Fruit fly (Drosophila melanogaster) whole organism, embryonic: ENCODE data around the gene CG16719.

Experiments
- Abd-B ChIP-seq: fragments of 200-800 bp; sonication (Bioruptor generic); optimal IDR thresholded peaks from 2 replicates; lab custom pipeline; 2018; ENCODE audit warnings: missing biosample characterization, mild to moderate bottlenecking, missing genetic modification characterization, moderate library complexity
- Adf1 ChIP-seq: fragments of 200-800 bp; sonication (Bioruptor generic); IDR thresholded peaks from 2 replicates; pipeline ENCODE4 v1.3.6; 2022; ENCODE audit warnings: missing biosample characterization, missing genetic modification characterization
- Bdp1 ChIP-seq: fragments of 200-800 bp; sonication (Bioruptor generic); optimal IDR thresholded peaks from 3 replicates; lab custom pipeline; 2016; ENCODE audit warnings: missing biosample characterization, missing genetic modification characterization
- CG10654 ChIP-seq: fragments of 200-800 bp; sonication (Bioruptor generic); optimal IDR thresholded peaks from 2 replicates; lab custom pipeline; 2016; ENCODE audit warnings: missing biosample characterization, missing genetic modification characterization
- CG12104 ChIP-seq: fragments of 200-800 bp; sonication (Bioruptor generic); optimal IDR thresholded peaks from 3 replicates; lab custom pipeline; 2016; ENCODE audit warnings: missing biosample characterization, missing genetic modification characterization
- CG1233 ChIP-seq: fragments of 200-800 bp; sonication (Bioruptor generic); optimal IDR thresholded peaks from 4 replicates; lab custom pipeline; 2018; ENCODE audit warnings: missing biosample characterization, mild to moderate bottlenecking, missing genetic modification characterization
- CG13424 ChIP-seq: fragments of 200-800 bp; sonication (Bioruptor generic); optimal IDR thresholded peaks from 2 replicates; lab custom pipeline; 2019; ENCODE audit warnings: missing biosample characterization, mild to moderate bottlenecking, missing genetic modification characterization, moderate library complexity
- CG1603 ChIP-seq: fragments of 200-800 bp; sonication (Bioruptor generic); optimal IDR thresholded peaks from 2 replicates; lab custom pipeline; 2019; ENCODE audit warnings: missing biosample characterization, mild to moderate bottlenecking, missing genetic modification characterization, moderate library complexity
- CG16813 ChIP-seq: fragments of 200-800 bp; sonication (Bioruptor generic); IDR thresholded peaks from 3 replicates; pipeline ENCODE4 v1.3.6; 2022; ENCODE audit warnings: missing biosample characterization, missing genetic modification characterization; ENCODE audit not compliant: partially characterized antibody
- CG2120 ChIP-seq: fragments of 200-800 bp; sonication (Bioruptor generic); optimal IDR thresholded peaks from 3 replicates; lab custom pipeline; 2016; ENCODE audit warnings: missing biosample characterization, missing genetic modification characterization
- CG2129 ChIP-seq: fragments of 200-800 bp; sonication (Bioruptor generic); IDR thresholded peaks from 2 replicates; pipeline ENCODE4 v1.3.6; 2022; ENCODE audit warnings: missing biosample characterization, missing genetic modification characterization; ENCODE audit not compliant: partially characterized antibody
- CG3065 ChIP-seq: fragments of 200-800 bp; sonication (Bioruptor generic); optimal IDR thresholded peaks from 2 replicates; lab custom pipeline; 2016; ENCODE audit warnings: missing biosample characterization, missing genetic modification characterization
- CG4282 ChIP-seq: fragments of 200-800 bp; sonication (Bioruptor generic); optimal IDR thresholded peaks from 2 replicates; lab custom pipeline; 2016; ENCODE audit warnings: missing biosample characterization, missing genetic modification characterization
- CG4424 ChIP-seq: fragments of 200-800 bp; sonication (Bioruptor generic); optimal IDR thresholded peaks from 3 replicates; lab custom pipeline; 2016; ENCODE audit warnings: missing biosample characterization, missing genetic modification characterization
- CG4820 ChIP-seq: fragments of 200-800 bp; sonication (Bioruptor generic); optimal IDR thresholded peaks from 3 replicates; lab custom pipeline; 2016; ENCODE audit warnings: missing biosample characterization, missing genetic modification characterization
- CG7271 ChIP-seq: fragments of 200-800 bp; sonication (Bioruptor generic); optimal IDR thresholded peaks from 2 replicates; lab custom pipeline; 2018; ENCODE audit warnings: missing biosample characterization, mild to moderate bottlenecking, missing genetic modification characterization, moderate library complexity
- CTCF ChIP-seq: fragments of 200-800 bp; sonication (Bioruptor generic); optimal IDR thresholded peaks from 2 replicates; lab custom pipeline; 2017; ENCODE audit warnings: missing biosample characterization, mild to moderate bottlenecking, missing genetic modification characterization, moderate library complexity
- Dek ChIP-seq: fragments of 200-800 bp; sonication (Bioruptor generic); optimal IDR thresholded peaks from 3 replicates; lab custom pipeline; 2019; ENCODE audit warnings: missing biosample characterization, mild to moderate bottlenecking, missing genetic modification characterization, moderate library complexity
- Dfd ChIP-seq, 2 experiments: fragments of >200 bp; optimal IDR thresholded peaks; 2 replicates each; lab custom pipeline; 2017; ENCODE audit warnings: missing biosample characterization in 2 of 2, missing genetic modification characterization in 2 of 2
- Dip3 ChIP-seq: fragments of 200-800 bp; sonication (Bioruptor generic); optimal IDR thresholded peaks from 3 replicates; lab custom pipeline; 2016; ENCODE audit warnings: missing biosample characterization, missing genetic modification characterization
- Dll ChIP-seq: fragments of 200-800 bp; sonication (Bioruptor generic); IDR thresholded peaks from 4 replicates; pipeline ENCODE4 v1.3.6; 2022; ENCODE audit warnings: missing biosample characterization, missing genetic modification characterization; ENCODE audit not compliant: partially characterized antibody
- Elba2 ChIP-seq: fragments of 200-800 bp; sonication (Bioruptor generic); optimal IDR thresholded peaks from 3 replicates; lab custom pipeline; 2016; ENCODE audit warnings: missing biosample characterization, missing genetic modification characterization
- GATAe ChIP-seq: fragments of 200-800 bp; sonication (Bioruptor generic); conservative IDR thresholded peaks from 2 replicates; pipeline ENCODE4 v1.3.6; 2022; ENCODE audit warnings: missing biosample characterization, missing genetic modification characterization
- NK7.1 ChIP-seq: fragments of 200-800 bp; sonication (Bioruptor generic); optimal IDR thresholded peaks from 3 replicates; lab custom pipeline; 2016; ENCODE audit warnings: missing biosample characterization, missing genetic modification characterization
- Neu2 ChIP-seq: fragments of 200-800 bp; sonication (Bioruptor generic); optimal IDR thresholded peaks from 3 replicates; lab custom pipeline; 2016; ENCODE audit warnings: missing biosample characterization, missing genetic modification characterization, borderline replicate concordance
- Opbp ChIP-seq: fragments of 200-800 bp; sonication (Bioruptor generic); IDR thresholded peaks from 3 replicates; pipeline ENCODE4 v1.3.6; 2022; ENCODE audit warnings: missing biosample characterization, missing genetic modification characterization; ENCODE audit not compliant: partially characterized antibody
- PHDP ChIP-seq: fragments of 200-800 bp; sonication (Bioruptor generic); optimal IDR thresholded peaks from 3 replicates; lab custom pipeline; 2018; ENCODE audit warnings: missing biosample characterization, mild to moderate bottlenecking, missing genetic modification characterization, moderate library complexity
- Scr ChIP-seq: fragments of 200-800 bp; sonication (Bioruptor generic); IDR thresholded peaks from 2 replicates; pipeline ENCODE4 v1.3.6; 2022; ENCODE audit warnings: missing biosample characterization, missing genetic modification characterization; ENCODE audit not compliant: partially characterized antibody
- Sry-β ChIP-seq: fragments of 200-800 bp; sonication (Bioruptor generic); optimal IDR thresholded peaks from 2 replicates; lab custom pipeline; 2018; ENCODE audit warnings: missing biosample characterization, mild to moderate bottlenecking, missing genetic modification characterization, moderate library complexity
- Trl ChIP-seq, 3 experiments: fragments of >200 bp in 2 of 3; fragments of 200-800 bp in 1 of 3; sonication (Bioruptor generic) in 1 of 3; optimal IDR thresholded peaks; 2 replicates in 1 of 3; 3 replicates in 2 of 3; lab custom pipeline; 2016 to 2017; ENCODE audit warnings: missing biosample characterization in 1 of 3, missing genetic modification characterization in 1 of 3
- Xbp1 ChIP-seq: fragments of 200-800 bp; sonication (Bioruptor generic); optimal IDR thresholded peaks from 3 replicates; lab custom pipeline; 2016; ENCODE audit warnings: missing biosample characterization, mild to moderate bottlenecking, missing genetic modification characterization
- bigmax ChIP-seq: fragments of 200-800 bp; sonication (Bioruptor generic); optimal IDR thresholded peaks from 2 replicates; lab custom pipeline; 2018; ENCODE audit warnings: missing biosample characterization, mild to moderate bottlenecking, missing genetic modification characterization
- cato ChIP-seq: fragments of 200-800 bp; sonication (Bioruptor generic); optimal IDR thresholded peaks from 2 replicates; lab custom pipeline; 2016; ENCODE audit warnings: missing biosample characterization, missing genetic modification characterization, borderline replicate concordance
- chm ChIP-seq: fragments of 200-800 bp; sonication (Bioruptor generic); IDR thresholded peaks from 2 replicates; pipeline ENCODE4 v1.3.6; 2022; ENCODE audit warnings: missing biosample characterization, missing genetic modification characterization
- cwo ChIP-seq: fragments of 200-800 bp; sonication (Bioruptor generic); optimal IDR thresholded peaks from 3 replicates; lab custom pipeline; 2017; ENCODE audit warnings: missing biosample characterization, missing genetic modification characterization, mild to moderate bottlenecking, moderate library complexity, missing genetic modification reagents
- emc ChIP-seq: fragments of 200-800 bp; sonication (Bioruptor generic); optimal IDR thresholded peaks from 2 replicates; lab custom pipeline; 2016; ENCODE audit warnings: missing biosample characterization, missing genetic modification characterization
- ems ChIP-seq: fragments of 200-800 bp; sonication (Bioruptor generic); optimal IDR thresholded peaks from 3 replicates; lab custom pipeline; 2016; ENCODE audit warnings: missing biosample characterization, missing genetic modification characterization
- gt ChIP-seq: fragments of 200-800 bp; sonication (Bioruptor generic); IDR thresholded peaks from 2 replicates; pipeline ENCODE4 v1.3.6; 2022; ENCODE audit warnings: missing biosample characterization, missing genetic modification characterization
- h ChIP-seq: fragments of >200 bp; optimal IDR thresholded peaks from 2 replicates; lab custom pipeline; 2017
- her ChIP-seq: fragments of 200-800 bp; sonication (Bioruptor generic); optimal IDR thresholded peaks from 2 replicates; lab custom pipeline; 2016; ENCODE audit warnings: missing biosample characterization, missing genetic modification characterization
- hkb ChIP-seq, 2 experiments: fragments of 200-800 bp in 1 of 2; fragments of >200 bp in 1 of 2; sonication (Bioruptor generic) in 1 of 2; IDR thresholded peaks in 1 of 2; optimal IDR thresholded peaks in 1 of 2; 2 replicates each; pipeline versions ENCODE4 v1.3.6 to Lab custom; 2017 to 2022; ENCODE audit warnings: missing biosample characterization in 1 of 2, missing genetic modification characterization in 1 of 2
- inv ChIP-seq: fragments of 200-800 bp; sonication (Bioruptor generic); IDR thresholded peaks from 2 replicates; pipeline ENCODE4 v1.3.6; 2022; ENCODE audit warnings: missing biosample characterization, missing genetic modification characterization; ENCODE audit not compliant: partially characterized antibody
- lilli ChIP-seq: fragments of 200-800 bp; sonication (Bioruptor generic); optimal IDR thresholded peaks from 3 replicates; lab custom pipeline; 2016; ENCODE audit warnings: missing biosample characterization, missing genetic modification characterization
- lola ChIP-seq, 3 experiments: fragments of >200 bp in 2 of 3; fragments of 200-800 bp in 1 of 3; sonication (Bioruptor generic) in 1 of 3; optimal IDR thresholded peaks; 2 replicates each; lab custom pipeline; 2017 to 2019; ENCODE audit warnings: missing biosample characterization in 3 of 3, missing genetic modification characterization in 3 of 3, mild to moderate bottlenecking in 1 of 3, moderate library complexity in 1 of 3
- nau ChIP-seq: fragments of 200-800 bp; sonication (Bioruptor generic); optimal IDR thresholded peaks from 3 replicates; lab custom pipeline; 2017; ENCODE audit warnings: missing biosample characterization, mild to moderate bottlenecking, missing genetic modification characterization, missing genetic modification reagents
- slou ChIP-seq: fragments of 200-800 bp; sonication (Bioruptor generic); optimal IDR thresholded peaks from 3 replicates; lab custom pipeline; 2016; ENCODE audit warnings: missing biosample characterization, missing genetic modification characterization
- stwl ChIP-seq: fragments of 200-800 bp; sonication (Bioruptor generic); optimal IDR thresholded peaks from 3 replicates; lab custom pipeline; 2018; ENCODE audit warnings: missing biosample characterization, mild to moderate bottlenecking, missing genetic modification characterization, moderate library complexity
- tx ChIP-seq: fragments of 200-800 bp; sonication (Bioruptor generic); optimal IDR thresholded peaks from 2 replicates; lab custom pipeline; 2016; ENCODE audit warnings: missing biosample characterization, missing genetic modification characterization
- unpg ChIP-seq: fragments of 200-800 bp; sonication (Bioruptor generic); optimal IDR thresholded peaks from 3 replicates; lab custom pipeline; 2018; ENCODE audit warnings: missing biosample characterization, mild to moderate bottlenecking, missing genetic modification characterization, moderate library complexity
- yki ChIP-seq: fragments of >200 bp; optimal IDR thresholded peaks from 3 replicates; lab custom pipeline; 2018

Gene CG16719

DNA sequence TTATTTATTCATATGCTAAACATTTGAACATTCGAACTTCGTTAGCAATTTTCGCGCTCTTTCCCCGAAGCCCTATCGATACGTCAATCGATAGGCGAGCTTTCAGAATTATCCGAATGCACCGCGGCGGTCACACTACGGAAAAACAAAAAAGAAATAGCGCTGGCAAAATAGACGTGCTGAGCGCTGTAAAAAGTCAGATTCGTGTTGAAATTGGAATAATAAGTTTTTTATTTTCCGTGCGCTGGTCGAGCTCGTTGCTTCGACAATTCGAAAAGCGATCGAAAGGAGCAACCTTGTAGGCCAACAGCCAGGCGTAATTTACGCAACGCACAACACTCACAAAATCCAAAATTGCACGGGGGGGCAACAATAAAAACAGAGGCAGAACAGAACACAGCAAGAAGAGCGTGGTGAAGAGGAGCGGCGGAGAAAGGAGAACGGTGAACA, 13.2 kb downstream of the CG16719 start, which contains the start of gene Ubc4 (continued):
- TF ChIP-seq stwl: peak; percentile 54
- TF ChIP-seq lola (GFP tag; optimal IDR thresholded peaks at IDR 0.05; lab: Kevin White, UChicago): no peak
- no peak for TF ChIP-seq unpg
- TF ChIP-seq Opbp (GFP tag; lab: Robert Waterston, UW): peak; percentile 81
- no peak for TF ChIP-seq ems
- peak; percentile 75 for TF ChIP-seq CTCF (GFP tag; lab: Kevin White, UChicago)
- peak; percentile 19 for TF ChIP-seq her (GFP tag; lab: Kevin White, UChicago)
- no peak for TF ChIP-seq gt (GFP tag; lab: Robert Waterston, UW)
- TF ChIP-seq Scr (GFP tag; lab: Robert Waterston, UW): peak; percentile 81
- TF ChIP-seq CG12104 (GFP tag; lab: Kevin White, UChicago): no peak
- TF ChIP-seq chm (GFP tag; lab: Robert Waterston, UW): no peak
- TF ChIP-seq CG1603 (tag; lab: Kevin White, UChicago): peak; percentile 56
- no peak for TF ChIP-seq GATAe (GFP tag; lab: Robert Waterston, UW)
- TF ChIP-seq CG16813 (GFP tag; lab: Robert Waterston, UW): peak; percentile 75
- peak; percentile 51 for TF ChIP-seq CG2120 (GFP tag; lab: Kevin White, UChicago)
- TF ChIP-seq cato: no peak
- peak; percentile 87 for TF ChIP-seq Dll (GFP tag; lab: Robert Waterston, UW)
- peak; percentile 4 for TF ChIP-seq Dip3 (GFP tag; lab: Kevin White, UChicago)
- TF ChIP-seq CG7271 (tag; lab: Kevin White, UChicago): no peak
- TF ChIP-seq CG4282 (GFP tag; lab: Kevin White, UChicago): no peak
- TF ChIP-seq bigmax (GFP tag; lab: Kevin White, UChicago): no peak
- TF ChIP-seq Dek (tag; lab: Kevin White, UChicago): no peak
- TF ChIP-seq CG2129 (GFP tag; lab: Robert Waterston, UW): 0 out of 2 replicates have a peak, but pooled peaks have one; percentile 22
- no peak for TF ChIP-seq cwo
- TF ChIP-seq yki (lab: Kevin White, UChicago): no peak
- no peak for TF ChIP-seq tx (GFP tag; lab: Kevin White, UChicago)
- no peak for TF ChIP-seq NK7.1
- TF ChIP-seq nau (GFP tag; lab: Kevin White, UChicago): no peak
- TF ChIP-seq Adf1 (GFP tag; lab: Robert Waterston, UW): peak; percentile 25; the same call in 1 of the 2 replicates
- no peak for TF ChIP-seq CG1233 (GFP tag; lab: Kevin White, UChicago)
- TF ChIP-seq Bdp1 (GFP tag; lab: Kevin White, UChicago): no peak
- TF ChIP-seq Xbp1 (GFP tag; lab: Kevin White, UChicago): peak; percentile 5
- peak; percentile 5 for TF ChIP-seq Abd-B (GFP tag; lab: Kevin White, UChicago)
- TF ChIP-seq slou (GFP tag; lab: Kevin White, UChicago): no peak
- TF ChIP-seq hkb (optimal IDR thresholded peaks at IDR 0.05; lab: Kevin White, UChicago): no peak
- no peak for TF ChIP-seq hkb (GFP tag; IDR thresholded peaks at IDR 0.05; lab: Robert Waterston, UW)
- no peak for TF ChIP-seq CG4424 (GFP tag; lab: Kevin White, UChicago)
- peak; percentile 18 for TF ChIP-seq CG13424 (tag; lab: Kevin White, UChicago)
- peak; percentile 80 for TF ChIP-seq inv (GFP tag; lab: Robert Waterston, UW)
- no peak for TF ChIP-seq Neu2
- no peak for TF ChIP-seq h (lab: Kevin White, UChicago)
- no peak for TF ChIP-seq CG10654 (GFP tag; lab: Kevin White, UChicago)
- TF ChIP-seq CG4820 (GFP tag; lab: Kevin White, UChicago): no peak
- peak; percentile 38 for TF ChIP-seq Sry-β (GFP tag; lab: Kevin White, UChicago)
- no peak for TF ChIP-seq Elba2 (GFP tag; lab: Kevin White, UChicago)
- peak; percentile 7 for TF ChIP-seq PHDP (tag; lab: Kevin White, UChicago)
- TF ChIP-seq Trl (optimal IDR thresholded peaks at IDR 0.05; lab: Kevin White, UChicago): peak in 1 of 2 experiments; percentile 30
- no peak for TF ChIP-seq Trl (GFP tag; optimal IDR thresholded peaks at IDR 0.05; lab: Kevin White, UChicago)
- TF ChIP-seq Dfd (GFP tag; optimal IDR thresholded peaks at IDR 0.05; lab: Kevin White, UChicago): no peak
- TF ChIP-seq CG3065 (GFP tag; lab: Kevin White, UChicago): no peak
- no peak for TF ChIP-seq emc
- peak; percentile 42 for TF ChIP-seq lilli (GFP tag; lab: Kevin White, UChicago)
